Fruit fly (Drosophila melanogaster) whole organism, embryonic: ENCODE results near the gene CG10959.
A peak's percentile ranks its signal among the peaks of the same experiment; 100 is the strongest.

ENCODE experiments used
- Awh ChIP-seq: fragments of 200-800 bp; sonication (Bioruptor generic); IDR thresholded peaks from 2 replicates; pipeline ENCODE4, ENCODE4 v1.3.6; 2022; ENCODE audit warnings: missing biosample characterization, missing genetic modification characterization
- B-H2 ChIP-seq: fragments of 200-800 bp; sonication (Bioruptor generic); optimal IDR thresholded peaks from 2 replicates; lab custom pipeline; 2018; ENCODE audit warnings: missing biosample characterization, mild to moderate bottlenecking, missing genetic modification characterization
- Bdp1 ChIP-seq: fragments of 200-800 bp; sonication (Bioruptor generic); optimal IDR thresholded peaks from 3 replicates; lab custom pipeline; 2016; ENCODE audit warnings: missing biosample characterization, missing genetic modification characterization
- Blimp-1 ChIP-seq: fragments of 200-800 bp; sonication (Bioruptor generic); optimal IDR thresholded peaks from 3 replicates; lab custom pipeline; 2018; ENCODE audit warnings: missing biosample characterization, missing genetic modification characterization, mild to moderate bottlenecking, moderate library complexity, missing genetic modification reagents
- CG11085 ChIP-seq: fragments of 200-800 bp; sonication (Bioruptor generic); IDR thresholded peaks from 2 replicates; pipeline ENCODE4 v1.3.6; 2022; ENCODE audit warnings: missing biosample characterization, missing genetic modification characterization
- CG13296 ChIP-seq: fragments of 200-800 bp; sonication (Bioruptor generic); optimal IDR thresholded peaks from 3 replicates; lab custom pipeline; 2018; ENCODE audit warnings: missing biosample characterization, mild to moderate bottlenecking, missing genetic modification characterization
- CG17359 ChIP-seq: fragments of 200-800 bp; sonication (Bioruptor generic); optimal IDR thresholded peaks from 3 replicates; lab custom pipeline; 2018; ENCODE audit warnings: missing biosample characterization, mild to moderate bottlenecking, missing genetic modification characterization, moderate library complexity
- CG1792 ChIP-seq: fragments of 200-800 bp; sonication (Bioruptor generic); optimal IDR thresholded peaks from 2 replicates; lab custom pipeline; 2016; ENCODE audit warnings: missing biosample characterization, missing genetic modification characterization
- CG1832 ChIP-seq: fragments of 200-800 bp; sonication (Bioruptor generic); optimal IDR thresholded peaks from 2 replicates; lab custom pipeline; 2017; ENCODE audit warnings: missing biosample characterization, mild to moderate bottlenecking, missing genetic modification characterization, inconsistent platforms
- CG2129 ChIP-seq: fragments of 200-800 bp; sonication (Bioruptor generic); IDR thresholded peaks from 2 replicates; pipeline ENCODE4 v1.3.6; 2022; ENCODE audit warnings: missing biosample characterization, missing genetic modification characterization; ENCODE audit not compliant: partially characterized antibody
- CG2889 ChIP-seq: fragments of 200-800 bp; sonication (Bioruptor generic); IDR thresholded peaks from 3 replicates; pipeline ENCODE4 v1.3.6; 2022; ENCODE audit warnings: missing biosample characterization, missing genetic modification characterization
- CG3726 ChIP-seq: fragments of 200-800 bp; sonication (Bioruptor generic); IDR thresholded peaks from 3 replicates; pipeline ENCODE4, ENCODE4 v1.3.6; 2022; ENCODE audit warnings: missing biosample characterization, missing genetic modification characterization
- CG5245 ChIP-seq: fragments of 200-800 bp; sonication (Bioruptor generic); optimal IDR thresholded peaks from 3 replicates; lab custom pipeline; 2016; ENCODE audit warnings: missing biosample characterization, missing genetic modification characterization
- CG6175 ChIP-seq: fragments of 200-800 bp; sonication (Bioruptor generic); IDR thresholded peaks from 3 replicates; pipeline ENCODE4 v1.3.6; 2022; ENCODE audit warnings: missing biosample characterization, missing genetic modification characterization
- CG6689 ChIP-seq: fragments of 200-800 bp; sonication (Bioruptor generic); IDR thresholded peaks from 2 replicates; pipeline ENCODE4 v1.3.6; 2022; ENCODE audit warnings: missing biosample characterization, missing genetic modification characterization
- CG6854 ChIP-seq: fragments of 200-800 bp; sonication (Bioruptor generic); optimal IDR thresholded peaks from 3 replicates; lab custom pipeline; 2017; ENCODE audit warnings: missing biosample characterization, mild to moderate bottlenecking, missing genetic modification characterization
- CG8281 ChIP-seq: fragments of 200-800 bp; sonication (Bioruptor generic); optimal IDR thresholded peaks from 2 replicates; lab custom pipeline; 2018; ENCODE audit warnings: missing biosample characterization, mild to moderate bottlenecking, missing genetic modification characterization, moderate library complexity
- CG8359 ChIP-seq: fragments of 200-800 bp; sonication (Bioruptor generic); optimal IDR thresholded peaks from 2 replicates; lab custom pipeline; 2017; ENCODE audit warnings: missing biosample characterization, mild to moderate bottlenecking, missing genetic modification characterization, borderline replicate concordance
- CG8388 ChIP-seq: fragments of 200-800 bp; sonication (Bioruptor generic); optimal IDR thresholded peaks from 2 replicates; lab custom pipeline; 2019; ENCODE audit warnings: missing biosample characterization, mild to moderate bottlenecking, missing genetic modification characterization, moderate library complexity
- CG8924 ChIP-seq: fragments of 200-800 bp; optimal IDR thresholded peaks from 3 replicates; lab custom pipeline; 2019; ENCODE audit warnings: missing biosample characterization, mild to moderate bottlenecking, missing genetic modification characterization, moderate library complexity
- CG9932 ChIP-seq: fragments of 200-800 bp; sonication (Bioruptor generic); IDR thresholded peaks from 2 replicates; pipeline ENCODE4 v1.3.6; 2022; ENCODE audit warnings: missing biosample characterization, missing genetic modification characterization
- CkIIα-i1 ChIP-seq: fragments of 200-800 bp; sonication (Bioruptor generic); IDR thresholded peaks from 2 replicates; pipeline ENCODE4 v1.3.6; 2022; ENCODE audit warnings: missing biosample characterization, missing genetic modification characterization
- Fer2 ChIP-seq: fragments of 200-800 bp; sonication (Bioruptor generic); optimal IDR thresholded peaks from 2 replicates; lab custom pipeline; 2018; ENCODE audit warnings: missing biosample characterization, mild to moderate bottlenecking, missing genetic modification characterization, moderate library complexity
- Gsc ChIP-seq: fragments of 200-800 bp; sonication (Bioruptor generic); IDR thresholded peaks from 2 replicates; pipeline ENCODE4 v1.3.6; 2022; ENCODE audit warnings: missing biosample characterization, missing genetic modification characterization
- H2.0 ChIP-seq: fragments of 200-800 bp; sonication (Bioruptor generic); IDR thresholded peaks from 2 replicates; pipeline ENCODE4 v1.3.6; 2022; ENCODE audit warnings: missing biosample characterization, missing genetic modification characterization
- HLH3B ChIP-seq: fragments of 200-800 bp; sonication (Bioruptor generic); IDR thresholded peaks from 2 replicates; pipeline ENCODE4 v1.3.6; 2022; ENCODE audit warnings: missing biosample characterization, missing genetic modification characterization
- HmgD ChIP-seq: fragments of 200-800 bp; sonication (Bioruptor generic); optimal IDR thresholded peaks from 3 replicates; lab custom pipeline; 2016; ENCODE audit warnings: missing biosample characterization, missing genetic modification characterization
- NFAT ChIP-seq: fragments of 200-800 bp; sonication (Bioruptor generic); IDR thresholded peaks from 2 replicates; pipeline ENCODE4 v1.3.6; 2022; ENCODE audit warnings: missing biosample characterization, missing genetic modification characterization
- Poxn ChIP-seq: fragments of 200-800 bp; sonication (Bioruptor generic); IDR thresholded peaks from 2 replicates; pipeline ENCODE4 v1.3.6; 2022; ENCODE audit warnings: missing biosample characterization, missing genetic modification characterization
- Rfx ChIP-seq: fragments of 200-800 bp; sonication (Bioruptor generic); IDR thresholded peaks from 2 replicates; pipeline ENCODE4 v1.3.6; 2022; ENCODE audit warnings: missing biosample characterization, missing genetic modification characterization
- ab ChIP-seq: fragments of 200-800 bp; sonication (Bioruptor generic); optimal IDR thresholded peaks from 2 replicates; lab custom pipeline; 2016; ENCODE audit warnings: missing biosample characterization, missing genetic modification characterization
- ara ChIP-seq: fragments of 200-800 bp; sonication (Bioruptor generic); IDR thresholded peaks from 2 replicates; pipeline ENCODE4 v1.3.6; 2022; ENCODE audit warnings: missing biosample characterization, missing genetic modification characterization
- az2 ChIP-seq: fragments of 200-800 bp; sonication (Bioruptor generic); optimal IDR thresholded peaks from 3 replicates; lab custom pipeline; 2016; ENCODE audit warnings: missing biosample characterization, missing genetic modification characterization
- bsh ChIP-seq, 2 experiments: fragments of 200-800 bp; sonication (Bioruptor generic); optimal IDR thresholded peaks; 2 replicates each; lab custom pipeline; 2017 to 2018; ENCODE audit warnings: mild to moderate bottlenecking in 2 of 2, missing biosample characterization in 2 of 2, missing genetic modification characterization in 2 of 2, moderate library complexity in 1 of 2
- cato ChIP-seq: fragments of 200-800 bp; sonication (Bioruptor generic); optimal IDR thresholded peaks from 2 replicates; lab custom pipeline; 2016; ENCODE audit warnings: missing biosample characterization, missing genetic modification characterization, borderline replicate concordance
- hbn ChIP-seq: fragments of 200-800 bp; sonication (Bioruptor generic); IDR thresholded peaks from 2 replicates; pipeline ENCODE4 v1.3.6; 2022; ENCODE audit warnings: missing biosample characterization, missing genetic modification characterization; ENCODE audit not compliant: partially characterized antibody
- luna ChIP-seq: fragments of 200-800 bp; sonication (Bioruptor generic); optimal IDR thresholded peaks from 2 replicates; lab custom pipeline; 2016; ENCODE audit warnings: missing biosample characterization, missing genetic modification characterization
- p53 ChIP-seq: fragments of 200-800 bp; sonication (Bioruptor generic); optimal IDR thresholded peaks from 2 replicates; lab custom pipeline; 2016; ENCODE audit warnings: missing biosample characterization, missing genetic modification characterization
- peb ChIP-seq: fragments of 200-800 bp; sonication (Bioruptor generic); IDR thresholded peaks from 2 replicates; pipeline ENCODE4 v1.3.6; 2022; ENCODE audit warnings: missing biosample characterization, missing genetic modification characterization
- ranshi ChIP-seq: fragments of 200-800 bp; sonication (Bioruptor generic); IDR thresholded peaks from 2 replicates; pipeline ENCODE4 v1.3.6; 2022; ENCODE audit warnings: missing biosample characterization, missing genetic modification characterization
- schlank ChIP-seq: fragments of 200-800 bp; sonication (Bioruptor generic); optimal IDR thresholded peaks from 2 replicates; lab custom pipeline; 2018; ENCODE audit warnings: missing biosample characterization, mild to moderate bottlenecking, missing genetic modification characterization
- shn ChIP-seq: fragments of 200-800 bp; sonication (Bioruptor generic); optimal IDR thresholded peaks from 3 replicates; lab custom pipeline; 2016; ENCODE audit warnings: missing biosample characterization, missing genetic modification characterization
- slbo ChIP-seq: fragments of 200-800 bp; sonication (Bioruptor generic); IDR thresholded peaks from 2 replicates; pipeline ENCODE4 v1.3.6; 2022; ENCODE audit warnings: missing biosample characterization, missing genetic modification characterization
- slp2 ChIP-seq: fragments of 200-800 bp; sonication (Bioruptor generic); optimal IDR thresholded peaks from 2 replicates; lab custom pipeline; 2016; ENCODE audit warnings: missing biosample characterization, missing genetic modification characterization
- sob ChIP-seq: fragments of 200-800 bp; sonication (Bioruptor generic); IDR thresholded peaks from 2 replicates; pipeline ENCODE4 v1.3.6; 2022; ENCODE audit warnings: missing biosample characterization, missing genetic modification characterization
- tin ChIP-seq: fragments of 200-800 bp; sonication (Bioruptor generic); optimal IDR thresholded peaks from 3 replicates; lab custom pipeline; 2016; ENCODE audit warnings: missing biosample characterization, missing genetic modification characterization
- tll ChIP-seq, 2 experiments: fragments of 200-800 bp in 1 of 2; fragments of >200 bp in 1 of 2; sonication (Bioruptor generic) in 1 of 2; optimal IDR thresholded peaks; 2 replicates each; lab custom pipeline; 2017 to 2019; ENCODE audit warnings: missing biosample characterization in 2 of 2, missing genetic modification characterization in 2 of 2, mild to moderate bottlenecking in 1 of 2, moderate library complexity in 1 of 2
- wor ChIP-seq: fragments of 200-800 bp; sonication (Bioruptor generic); IDR thresholded peaks from 2 replicates; pipeline ENCODE4 v1.3.6; 2022; ENCODE audit warnings: missing biosample characterization, missing genetic modification characterization
- zfh2 ChIP-seq: fragments of 200-800 bp; sonication (Bioruptor generic); optimal IDR thresholded peaks from 2 replicates; lab custom pipeline; 2016; ENCODE audit warnings: missing biosample characterization, missing genetic modification characterization

CG10959 gene

dm6 chrX:8113386-8114279, 35.0 kb upstream of the CG10959 start (continued):
- TF ChIP-seq Fer2 (tag; lab: Kevin White, UChicago) (peak; percentile 54), az2 (peak; percentile 12), CG13296 (GFP tag; lab: Kevin White, UChicago) (peak; percentile 64), CG8388 (GFP tag; lab: Kevin White, UChicago) (peak; percentile 1), CG1832 (no peak), H2.0 (GFP tag; lab: Robert Waterston, UW) (peak; percentile 30; the same call in 1 of the 2 replicates), CG9932 (GFP tag; lab: Robert Waterston, UW) (peak; percentile 74), tll (GFP tag; optimal IDR thresholded peaks at IDR 0.05; lab: Kevin White, UChicago) (no peak), CG17359 (tag; lab: Kevin White, UChicago) (peak; percentile 59), sob (GFP tag; lab: Robert Waterston, UW) (peak; percentile 76), peb (GFP tag; lab: Robert Waterston, UW) (no peak), Rfx (GFP tag; lab: Robert Waterston, UW) (peak; percentile 87), CG3726 (GFP tag; lab: Robert Waterston, UW) (no peak), tin (GFP tag; lab: Kevin White, UChicago) (no peak), schlank (tag; lab: Kevin White, UChicago) (peak; percentile 89), CG8359 (no peak), CG8281 (tag; lab: Kevin White, UChicago) (no peak), CG6854 (GFP tag; lab: Kevin White, UChicago) (peak; percentile 49), CG2129 (GFP tag; lab: Robert Waterston, UW) (no peak), CG1792 (peak; percentile 63), CG6689 (GFP tag; lab: Robert Waterston, UW) (0 out of 2 replicates have a peak, but pooled peaks have one; percentile 18), CG6175 (peak; percentile 46; the same call in 1 of the 3 replicates), CG5245 (no peak), shn (GFP tag; lab: Kevin White, UChicago) (peak; percentile 14), Poxn (GFP tag; lab: Robert Waterston, UW) (peak; percentile 72), NFAT (GFP tag; lab: Robert Waterston, UW) (peak; percentile 72; the same call in 1 of the 2 replicates), ara (GFP tag; lab: Robert Waterston, UW) (no peak), slbo (GFP tag; lab: Robert Waterston, UW) (peak; percentile 89), cato (no peak), HLH3B (GFP tag; lab: Robert Waterston, UW) (peak; percentile 21; the same call in 1 of the 2 replicates), bsh (GFP tag; optimal IDR thresholded peaks at IDR 0.05; lab: Kevin White, UChicago) (peak in 1 of 2 experiments; percentile 18), HmgD (GFP tag; lab: Kevin White, UChicago) (no peak), CG8924 (tag; lab: Kevin White, UChicago) (peak; percentile 54), luna (GFP tag; lab: Kevin White, UChicago) (peak; percentile 18), Blimp-1 (GFP tag; lab: Kevin White, UChicago) (peak; percentile 17), slp2 (no peak), CkIIα-i1 (GFP tag; lab: Robert Waterston, UW) (no peak), p53 (GFP tag; lab: Kevin White, UChicago) (no peak), ab (GFP tag; lab: Kevin White, UChicago) (no peak), Awh (GFP tag; lab: Robert Waterston, UW) (no peak), zfh2 (GFP tag; lab: Kevin White, UChicago) (peak; percentile 78), hbn (GFP tag; lab: Robert Waterston, UW) (no peak), Gsc (GFP tag; lab: Robert Waterston, UW) (no peak), ranshi (GFP tag; lab: Robert Waterston, UW) (peak; percentile 63), Bdp1 (GFP tag; lab: Kevin White, UChicago) (no peak), CG2889 (0 out of 3 replicates have a peak, but pooled peaks have one; percentile 35), B-H2 (GFP tag; lab: Kevin White, UChicago) (peak; percentile 60), CG11085 (GFP tag; lab: Robert Waterston, UW) (peak; percentile 52; the same call in 1 of the 2 replicates), wor (GFP tag; lab: Robert Waterston, UW) (no peak)
